Worm (Caenorhabditis elegans) whole organism, midembryonic: Measurements from ENCODE around the gene grl-21.

ENCODE experiments used
- T22C8.4 ChIP-seq: fragments of 200-800 bp; sonication (Bioruptor generic); IDR thresholded peaks from 2 replicates; pipeline ENCODE4 v1.3.6; 2022; ENCODE audit warnings: missing genetic modification characterization, missing compliant biosample characterization
- cog-1 ChIP-seq: sonication (generic microtip); optimal IDR thresholded peaks from 2 replicates; lab custom pipeline; 2016; ENCODE audit warnings: missing genetic modification characterization, missing compliant biosample characterization
- flt-1 ChIP-seq: fragments of 200-800 bp; sonication (Bioruptor generic); IDR thresholded peaks from 2 replicates; pipeline ENCODE4 v1.3.6; 2022; ENCODE audit warnings: missing genetic modification characterization, missing compliant biosample characterization
- klf-2 ChIP-seq: fragments of 200-800 bp; sonication (Bioruptor generic); conservative IDR thresholded peaks from 2 replicates; pipeline ENCODE4 v1.3.6; 2022; ENCODE audit warnings: missing genetic modification reagents, missing genetic modification characterization, missing compliant biosample characterization
- med-1 ChIP-seq: sonication (generic microtip); optimal IDR thresholded peaks from 2 replicates; lab custom pipeline; 2017; ENCODE audit warnings: missing genetic modification characterization, mild to moderate bottlenecking, missing compliant biosample characterization, antibody characterized with exemption, missing genetic modification reagents; ENCODE audit not compliant: insufficient read depth
- ref-1 ChIP-seq: fragments of 200-800 bp; sonication (Bioruptor generic); conservative IDR thresholded peaks from 2 replicates; pipeline ENCODE4 v1.3.6; 2022; ENCODE audit warnings: missing genetic modification reagents, missing genetic modification characterization, missing compliant biosample characterization
- tab-1 ChIP-seq: fragments of 200-800 bp; sonication (Bioruptor generic); IDR thresholded peaks from 2 replicates; pipeline ENCODE4 v1.3.6; 2022; ENCODE audit warnings: missing genetic modification characterization, missing compliant biosample characterization
- ztf-23 ChIP-seq: fragments of 200-800 bp; sonication (Bioruptor generic); IDR thresholded peaks from 2 replicates; pipeline ENCODE4 v1.3.6; 2022; ENCODE audit warnings: missing genetic modification reagents, missing genetic modification characterization, missing compliant biosample characterization
- ztf-29 ChIP-seq: fragments of 200-800 bp; sonication (Bioruptor generic); IDR thresholded peaks from 2 replicates; pipeline ENCODE4 v1.3.6; 2022; ENCODE audit warnings: missing genetic modification reagents, missing genetic modification characterization, missing compliant biosample characterization

The grl-21 gene

DNA sequence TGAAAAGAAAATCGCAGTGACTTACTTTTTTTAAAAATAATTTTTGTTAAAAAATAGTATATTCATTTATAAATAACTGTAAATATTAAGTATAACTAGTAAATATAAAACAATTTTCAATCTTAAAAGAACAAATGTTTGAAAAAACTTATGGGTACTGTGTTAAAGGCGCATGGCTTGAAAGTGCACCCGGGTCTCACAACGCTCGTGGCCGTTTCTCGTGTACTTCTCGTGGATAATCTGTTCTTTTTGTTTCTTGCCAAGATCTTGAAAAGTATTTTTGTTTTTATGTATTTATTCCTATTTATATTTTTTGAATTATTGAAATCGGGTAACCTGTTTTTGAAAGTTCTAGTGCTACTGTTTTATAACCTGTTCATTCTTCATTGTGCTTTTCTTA, 28.8 kb downstream of the grl-21 start:
- no peak for TF ChIP-seq ztf-29 (GFP tag; lab: Robert Waterston, UW)
- no peak for TF ChIP-seq med-1
- no peak for TF ChIP-seq klf-2
- no peak for TF ChIP-seq cog-1 (tag; lab: Kevin White, UChicago)
- TF ChIP-seq T22C8.4 (GFP tag; lab: Robert Waterston, UW), result no peak
- no peak for TF ChIP-seq ztf-23
- no peak for TF ChIP-seq tab-1 (GFP tag; lab: Robert Waterston, UW)
- TF ChIP-seq flt-1, result no peak
- no peak for TF ChIP-seq ref-1 (GFP tag; lab: Robert Waterston, UW)

DNA sequence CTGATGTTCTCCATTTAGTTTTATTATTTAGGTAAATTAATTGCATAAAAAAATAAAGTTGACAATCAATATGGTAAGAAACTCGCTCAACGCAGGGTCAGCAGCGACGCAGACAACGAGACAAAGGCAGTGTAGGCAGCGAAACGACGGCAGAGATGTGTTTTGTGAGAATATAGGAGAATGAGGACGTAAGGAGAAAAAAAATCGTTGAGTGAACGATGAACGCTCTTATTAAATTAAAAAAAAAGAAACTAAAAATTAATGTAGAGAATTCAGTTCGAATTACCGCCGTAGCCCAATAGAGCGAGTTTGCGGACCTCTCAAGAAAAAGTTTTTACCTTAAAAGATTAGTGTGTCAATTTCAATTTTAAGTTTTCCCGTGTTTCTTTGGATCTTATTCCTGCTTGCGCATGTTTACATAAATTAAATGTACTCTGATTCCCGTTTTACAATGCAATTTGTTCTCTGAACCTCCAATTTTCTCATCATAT, 30.9 kb downstream of the grl-21 start, which contains the start of gene T25B9.8:
TSS of gene T25B9.8 (minus strand) at position 51 of the 491 bp plus-strand sequence.
- TF ChIP-seq med-1, result no peak

DNA sequence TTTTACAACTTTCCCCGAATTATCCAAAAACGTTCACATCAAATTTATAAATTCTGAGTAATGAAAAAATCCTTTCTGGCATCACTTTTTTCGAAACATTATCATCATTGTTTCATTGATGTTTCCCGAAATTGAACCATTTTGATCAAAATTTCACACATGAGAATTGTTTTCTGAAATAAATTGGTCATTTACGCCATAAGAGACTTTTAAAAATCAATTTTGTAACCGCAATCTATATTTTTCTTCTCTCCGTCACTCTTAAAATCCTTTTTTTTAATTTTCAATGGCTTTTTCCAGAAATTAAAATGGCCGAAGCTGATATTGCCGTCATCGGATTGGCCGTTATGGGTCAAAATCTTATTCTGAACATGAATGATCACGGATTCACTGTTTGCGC, 32.1 kb downstream of the grl-21 start, which contains the start of gene T25B9.9:
TSS of gene T25B9.9 (plus strand) at position 301 of the 400 bp plus-strand sequence.
- no peak for TF ChIP-seq T22C8.4 (GFP tag; lab: Robert Waterston, UW)
- TF ChIP-seq flt-1, result no peak
- TF ChIP-seq tab-1 (GFP tag; lab: Robert Waterston, UW), result no peak
- no peak for TF ChIP-seq klf-2
- no peak for TF ChIP-seq ref-1 (GFP tag; lab: Robert Waterston, UW)
- TF ChIP-seq med-1, result no peak
- no peak for TF ChIP-seq ztf-29 (GFP tag; lab: Robert Waterston, UW)
- no peak for TF ChIP-seq ztf-23
- no peak for TF ChIP-seq cog-1 (tag; lab: Kevin White, UChicago)

DNA sequence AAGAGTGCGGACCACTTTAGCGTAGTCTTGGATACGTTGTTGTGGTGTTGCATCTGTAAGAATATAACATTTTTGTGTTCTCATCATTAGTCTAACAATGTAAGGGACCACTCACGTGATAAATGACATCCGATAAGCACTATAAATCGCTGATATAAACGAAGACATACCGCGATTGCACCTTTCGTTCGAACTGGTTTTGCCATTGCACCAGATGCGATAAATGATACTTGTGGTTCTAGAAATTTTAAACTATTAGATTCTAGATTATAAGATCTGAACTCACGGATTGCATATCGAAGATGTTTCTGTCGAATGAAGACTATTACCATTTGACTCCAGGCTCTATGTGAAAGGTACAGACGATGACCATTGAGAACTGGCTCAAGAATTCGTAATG, 34.0 kb downstream of the grl-21 start:
- TF ChIP-seq flt-1 (no peak), cog-1 (tag; lab: Kevin White, UChicago) (no peak), ref-1 (GFP tag; lab: Robert Waterston, UW) (no peak), T22C8.4 (GFP tag; lab: Robert Waterston, UW) (no peak), ztf-29 (GFP tag; lab: Robert Waterston, UW) (no peak)

DNA sequence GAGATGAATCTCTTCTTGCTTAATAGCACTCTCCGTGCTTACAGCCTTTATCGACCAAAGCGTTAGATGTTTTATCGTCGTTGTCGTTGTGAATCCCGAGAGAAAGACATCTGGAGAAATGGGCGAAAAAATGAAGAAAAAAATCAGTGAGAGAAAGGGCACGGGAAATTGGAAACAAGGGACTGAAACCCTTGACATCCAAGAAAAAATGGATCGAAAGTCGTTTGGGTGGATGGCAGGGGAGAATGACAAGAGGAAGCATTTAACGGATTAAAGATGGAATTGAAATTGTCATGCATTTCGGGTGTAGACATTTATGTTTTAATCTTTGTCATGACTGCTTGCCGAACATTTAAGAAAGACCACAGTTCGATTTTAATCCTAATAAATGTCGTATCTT, 36.5 kb downstream of the grl-21 start, which contains the start of gene inpp-1:
TSS of gene inpp-1 (minus strand) at position 101 of the 400 bp plus-strand sequence.
- TF ChIP-seq ztf-23 (no peak), klf-2 (no peak), cog-1 (tag; lab: Kevin White, UChicago) (no peak)

DNA sequence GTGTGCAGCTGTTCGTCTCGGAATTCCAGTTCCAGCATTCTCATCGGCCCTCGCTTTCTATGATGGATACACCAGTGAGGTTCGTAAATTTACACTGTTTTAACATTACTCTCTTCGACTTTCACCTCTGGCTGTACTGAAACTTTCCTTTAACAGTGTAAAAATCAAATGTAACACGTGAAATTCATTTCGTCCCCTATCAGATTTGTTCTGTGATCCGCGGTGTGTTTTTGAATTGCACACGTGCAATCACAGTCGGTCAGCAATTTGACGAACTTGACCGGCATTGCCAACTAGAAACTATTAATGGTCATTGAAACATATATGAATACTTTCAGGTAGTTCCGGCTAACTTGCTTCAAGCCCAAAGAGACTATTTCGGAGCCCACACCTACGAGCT, 39.8 kb downstream of the grl-21 start:
- TF ChIP-seq T22C8.4 (GFP tag; lab: Robert Waterston, UW) (no peak), flt-1 (no peak), ref-1 (GFP tag; lab: Robert Waterston, UW) (no peak), klf-2 (no peak), ztf-29 (GFP tag; lab: Robert Waterston, UW) (no peak), tab-1 (GFP tag; lab: Robert Waterston, UW) (no peak), cog-1 (tag; lab: Kevin White, UChicago) (no peak), ztf-23 (no peak), med-1 (no peak)

DNA sequence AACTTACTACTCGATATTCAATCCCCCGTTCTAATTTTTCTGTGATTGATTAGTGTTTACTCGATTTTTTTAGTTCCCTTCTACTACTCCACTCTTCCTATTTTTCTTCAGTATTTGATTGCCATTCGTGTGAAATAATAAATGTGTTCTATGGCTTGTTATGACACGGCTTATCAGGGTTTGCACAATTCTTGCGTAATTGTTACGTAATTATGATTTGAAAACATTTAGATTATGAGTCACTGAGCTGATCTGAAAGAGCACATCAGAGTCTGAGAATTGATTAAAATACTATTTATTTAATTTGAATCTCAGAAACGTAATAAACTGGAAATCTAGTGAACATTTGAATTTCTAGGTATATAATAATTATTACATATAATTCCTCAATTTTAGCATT, 40.3 kb downstream of the grl-21 start:
- no peak for TF ChIP-seq med-1
- TF ChIP-seq cog-1 (tag; lab: Kevin White, UChicago), result no peak
- TF ChIP-seq ref-1 (GFP tag; lab: Robert Waterston, UW), result no peak
- TF ChIP-seq tab-1 (GFP tag; lab: Robert Waterston, UW), result no peak
- TF ChIP-seq T22C8.4 (GFP tag; lab: Robert Waterston, UW), result no peak
- no peak for TF ChIP-seq flt-1
- no peak for TF ChIP-seq ztf-29 (GFP tag; lab: Robert Waterston, UW)
- no peak for TF ChIP-seq ztf-23
- TF ChIP-seq klf-2, result no peak

DNA sequence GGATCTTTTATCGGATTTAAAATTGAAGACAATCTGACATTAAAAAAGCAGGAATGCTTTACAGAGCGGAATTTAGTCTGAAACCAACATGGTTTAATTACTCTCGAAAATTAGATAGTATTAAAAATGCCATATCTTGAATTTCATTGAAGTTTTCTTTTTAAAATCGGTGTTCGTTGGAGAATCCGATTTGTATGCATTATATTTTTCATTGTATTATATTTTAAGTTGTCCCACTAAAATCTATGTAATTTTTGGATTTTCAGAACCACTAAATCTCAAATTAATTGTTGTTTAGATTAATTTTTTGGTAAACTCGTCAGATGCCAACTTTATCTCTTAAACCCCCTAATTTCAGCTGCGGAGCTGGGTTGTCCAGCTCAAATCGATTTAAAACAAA, 41.3 kb downstream of the grl-21 start:
- TF ChIP-seq cog-1 (tag; lab: Kevin White, UChicago), result no peak
- no peak for TF ChIP-seq ztf-23
- no peak for TF ChIP-seq T22C8.4 (GFP tag; lab: Robert Waterston, UW)
- TF ChIP-seq klf-2, result no peak
- no peak for TF ChIP-seq tab-1 (GFP tag; lab: Robert Waterston, UW)
- no peak for TF ChIP-seq med-1
- no peak for TF ChIP-seq ref-1 (GFP tag; lab: Robert Waterston, UW)

DNA sequence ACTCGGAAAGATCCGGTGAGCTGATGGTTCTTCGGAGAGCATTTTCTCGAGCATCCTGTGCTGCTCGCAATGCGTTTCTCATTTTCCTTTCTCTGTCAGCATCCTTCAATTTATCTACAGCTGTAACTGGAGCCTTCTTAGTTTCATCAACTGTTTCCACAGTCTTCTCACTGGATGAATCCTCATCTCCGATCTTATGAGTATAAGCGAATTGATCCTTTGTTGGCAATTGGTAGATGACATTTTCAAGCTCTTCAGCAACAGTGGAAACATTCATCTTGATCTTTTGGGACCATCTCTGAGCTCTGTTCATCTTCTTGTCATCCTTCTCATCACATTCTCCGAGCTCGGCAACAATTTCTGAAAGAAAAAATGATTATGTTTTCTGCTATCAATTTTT, 42.1 kb downstream of the grl-21 start:
- TF ChIP-seq ztf-29 (GFP tag; lab: Robert Waterston, UW) (no peak), T22C8.4 (GFP tag; lab: Robert Waterston, UW) (no peak), cog-1 (tag; lab: Kevin White, UChicago) (no peak), klf-2 (no peak), flt-1 (no peak), tab-1 (GFP tag; lab: Robert Waterston, UW) (no peak), med-1 (no peak), ref-1 (GFP tag; lab: Robert Waterston, UW) (no peak), ztf-23 (no peak)

DNA sequence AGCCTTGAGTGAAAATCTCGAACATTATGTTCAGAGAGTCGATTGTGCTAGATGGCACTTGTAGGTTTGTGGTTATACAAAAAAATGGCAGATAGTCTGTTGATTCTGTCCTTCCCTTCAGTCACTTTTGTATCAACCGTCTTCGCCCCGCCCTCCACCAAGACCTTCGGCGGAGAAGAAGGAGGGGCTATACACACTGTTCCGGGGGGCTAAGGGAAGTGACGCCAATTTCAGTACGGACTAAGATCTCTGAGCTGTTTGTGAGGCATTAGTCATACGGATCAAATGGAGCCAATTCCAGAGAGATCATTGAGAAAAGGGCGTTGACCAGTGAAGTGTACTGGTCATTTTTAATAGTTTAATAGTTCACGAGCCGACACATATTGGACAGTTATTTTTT, 43.3 kb downstream of the grl-21 start, which contains the start of gene swt-3:
TSS of gene swt-3 (minus strand) at position 101 of the 400 bp plus-strand sequence.
- TF ChIP-seq klf-2 (no peak), T22C8.4 (GFP tag; lab: Robert Waterston, UW) (no peak), cog-1 (tag; lab: Kevin White, UChicago) (no peak), med-1 (no peak), ztf-29 (GFP tag; lab: Robert Waterston, UW) (no peak), ref-1 (GFP tag; lab: Robert Waterston, UW) (no peak), flt-1 (no peak), ztf-23 (no peak), tab-1 (GFP tag; lab: Robert Waterston, UW) (no peak)

DNA sequence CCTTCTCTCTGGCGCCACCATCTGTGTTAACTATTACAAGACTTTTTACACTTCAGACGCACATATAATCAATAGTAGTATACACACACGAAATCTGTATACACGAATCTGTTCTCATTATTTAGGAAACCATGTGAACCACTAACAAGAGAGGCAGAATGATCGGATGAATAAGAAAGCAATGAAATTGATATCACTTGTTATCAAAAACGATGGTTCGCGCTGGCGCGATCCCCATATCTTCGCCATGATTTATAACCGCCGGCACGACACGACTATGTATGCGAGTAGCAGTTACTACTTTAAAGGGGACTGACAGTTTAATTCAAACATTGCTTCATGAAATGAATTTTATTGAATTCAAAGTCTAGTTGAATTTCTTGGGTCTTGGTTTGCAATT, 44.1 kb downstream of the grl-21 start:
- TF ChIP-seq klf-2 (no peak), ztf-23 (no peak), flt-1 (no peak), cog-1 (tag; lab: Kevin White, UChicago) (no peak), tab-1 (GFP tag; lab: Robert Waterston, UW) (no peak), med-1 (no peak), T22C8.4 (GFP tag; lab: Robert Waterston, UW) (no peak), ref-1 (GFP tag; lab: Robert Waterston, UW) (no peak), ztf-29 (GFP tag; lab: Robert Waterston, UW) (no peak)
